Worm (Caenorhabditis elegans): ENCODE results near the gene ttr-9.

DNA sequence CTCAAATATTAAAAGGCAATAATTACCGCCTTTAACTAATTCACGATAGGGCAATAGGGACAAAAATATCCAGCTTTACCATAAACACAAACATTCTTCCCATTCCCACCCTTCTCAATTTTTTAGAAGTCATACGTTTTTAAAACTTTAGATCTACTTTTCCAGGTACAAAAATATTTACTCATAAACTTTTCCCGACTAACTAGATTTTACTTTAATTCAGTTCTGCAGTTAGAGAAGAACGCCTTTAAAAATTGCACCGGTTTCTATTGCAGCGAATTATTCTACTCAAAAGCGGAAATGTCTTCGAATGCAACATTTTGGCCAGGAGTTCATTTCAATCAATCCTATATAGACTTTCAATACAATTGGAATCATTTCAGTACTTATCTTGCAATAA, 9.8 kb downstream of the ttr-9 start, which contains the start of gene sru-3:
- TF ChIP-seq F57A8.1 (GFP tag; optimal IDR thresholded peaks at IDR 0.05) (no peak), nfya-1 (tag; optimal IDR thresholded peaks at IDR 0.05; ENCODE audit: borderline replicate concordance, insufficient read depth) (no peak), ceh-40 (GFP tag; IDR thresholded peaks at IDR 0.05) (no peak), lsy-27 (tag; optimal IDR thresholded peaks at IDR 0.05; ENCODE audit: borderline replicate concordance, insufficient read depth) (no peak), nhr-120 (GFP tag; IDR thresholded peaks at IDR 0.05) (no peak), dpl-1 (GFP tag; optimal IDR thresholded peaks at IDR 0.05) (no peak), let-526 (GFP tag; IDR thresholded peaks at IDR 0.05) (no peak), mxl-1 (tag; optimal IDR thresholded peaks at IDR 0.05) (no peak), F23B12.7 (tag; optimal IDR thresholded peaks at IDR 0.05; ENCODE audit: insufficient read depth) (no peak)

Data from whole organism, young adult.